Fruit fly (Drosophila melanogaster): Measurements from ENCODE around the gene Spindly.

Gene Spindly

DNA sequence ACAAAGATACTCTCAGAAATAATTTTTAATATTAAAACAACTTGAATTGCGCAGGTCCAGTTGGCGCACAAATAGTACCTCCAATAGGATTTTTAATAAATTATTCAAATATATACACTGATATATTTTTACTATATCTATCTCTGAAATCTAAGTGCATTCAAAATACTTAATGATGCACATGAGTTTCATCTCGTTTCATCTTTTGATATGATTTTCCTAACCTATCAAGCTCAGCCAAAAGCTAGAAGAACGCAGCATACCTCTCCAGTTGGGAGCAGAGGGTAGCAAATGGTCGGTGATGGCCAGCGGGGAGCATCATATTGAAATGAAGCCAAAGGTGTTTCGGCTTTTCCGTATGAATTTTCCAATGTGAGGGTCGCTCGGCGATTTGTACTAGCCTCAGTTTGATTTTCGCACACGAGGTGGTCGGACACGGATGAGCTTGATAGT is 5.4 kb downstream of the Spindly start, which contains the start of gene CG8852 (continued):
- TF ChIP-seq oc (tag; optimal IDR thresholded peaks at IDR 0.05), result no peak
- TF ChIP-seq CG13424 (tag; optimal IDR thresholded peaks at IDR 0.05), result peak; percentile 46
- no peak for TF ChIP-seq CG10462 (GFP tag; optimal IDR thresholded peaks at IDR 0.05)
- peak; percentile 45 for TF ChIP-seq wor (GFP tag; IDR thresholded peaks at IDR 0.05)
- TF ChIP-seq Drgx (GFP tag; IDR thresholded peaks at IDR 0.05), result no peak
- 0 out of 3 replicates have a peak, but pooled peaks have one; percentile 27 for TF ChIP-seq zfh1 (GFP tag; IDR thresholded peaks at IDR 0.05)
- no peak for TF ChIP-seq mam (GFP tag; optimal IDR thresholded peaks at IDR 0.05)
- no peak for TF ChIP-seq Stat92E (GFP tag; optimal IDR thresholded peaks at IDR 0.05)
- no peak for TF ChIP-seq CG13296 (GFP tag; optimal IDR thresholded peaks at IDR 0.05)
- no peak for TF ChIP-seq HLHmδ (GFP tag; optimal IDR thresholded peaks at IDR 0.05)
- no peak for TF ChIP-seq salm (tag; optimal IDR thresholded peaks at IDR 0.05)
- TF ChIP-seq Xbp1 (GFP tag; optimal IDR thresholded peaks at IDR 0.05), result peak; percentile 34
- TF ChIP-seq usp (GFP tag; optimal IDR thresholded peaks at IDR 0.05), result no peak
- TF ChIP-seq CG31224 (GFP tag; IDR thresholded peaks at IDR 0.05), result no peak
- peak; percentile 50; the same call in 1 of the 2 replicates for TF ChIP-seq al (GFP tag; IDR thresholded peaks at IDR 0.05)
- TF ChIP-seq sr (GFP tag; IDR thresholded peaks at IDR 0.05), result no peak
- no peak for TF ChIP-seq CG42726 (GFP tag; IDR thresholded peaks at IDR 0.05; ENCODE audit: partially characterized antibody)
- no peak for TF ChIP-seq Awh (GFP tag; IDR thresholded peaks at IDR 0.05)
- TF ChIP-seq eyg (GFP tag; optimal IDR thresholded peaks at IDR 0.05), result no peak
- TF ChIP-seq CG32767 (GFP tag; IDR thresholded peaks at IDR 0.05), result no peak
- no peak for TF ChIP-seq hkb (optimal IDR thresholded peaks at IDR 0.05)
- peak; percentile 33; the same call in 1 of the 2 replicates for TF ChIP-seq hkb (GFP tag; IDR thresholded peaks at IDR 0.05)
- TF ChIP-seq gro (GFP tag; optimal IDR thresholded peaks at IDR 0.05), result no peak
- no peak for TF ChIP-seq pnt (GFP tag; optimal IDR thresholded peaks at IDR 0.05)
- TF ChIP-seq Dip2 (GFP tag; IDR thresholded peaks at IDR 0.05), result no peak
- 0 out of 3 replicates have a peak, but pooled peaks have one; percentile 29 for TF ChIP-seq ci (GFP tag; IDR thresholded peaks at IDR 0.05)
- TF ChIP-seq odd (GFP tag; optimal IDR thresholded peaks at IDR 0.05), result no peak
- no peak for TF ChIP-seq nerfin-1 (tag; optimal IDR thresholded peaks at IDR 0.05)
- TF ChIP-seq mld (GFP tag; IDR thresholded peaks at IDR 0.05; ENCODE audit: partially characterized antibody), result no peak
- no peak for TF ChIP-seq CG6175 (GFP tag; IDR thresholded peaks at IDR 0.05)
- no peak for TF ChIP-seq CG8478 (optimal IDR thresholded peaks at IDR 0.05)
- TF ChIP-seq ssp (GFP tag; IDR thresholded peaks at IDR 0.05), result no peak
- TF ChIP-seq CG10274 (GFP tag; optimal IDR thresholded peaks at IDR 0.05), result no peak
- no peak for TF ChIP-seq Dfd (GFP tag; optimal IDR thresholded peaks at IDR 0.05)
- TF ChIP-seq CG10543 (GFP tag; optimal IDR thresholded peaks at IDR 0.05), result peak; percentile 44
- no peak for TF ChIP-seq GATAe (GFP tag; conservative IDR thresholded peaks at IDR 0.05)
- 0 out of 2 replicates have a peak, but pooled peaks have one; percentile 34 for TF ChIP-seq E2f2 (GFP tag; IDR thresholded peaks at IDR 0.05)
- TF ChIP-seq CG15269 (tag; optimal IDR thresholded peaks at IDR 0.05), result no peak
- TF ChIP-seq CG12659 (GFP tag; optimal IDR thresholded peaks at IDR 0.05), result no peak
- TF ChIP-seq TFAM (GFP tag; optimal IDR thresholded peaks at IDR 0.05), result no peak
- no peak for TF ChIP-seq Kr (GFP tag; optimal IDR thresholded peaks at IDR 0.05)
- 0 out of 4 replicates have a peak, but pooled peaks have one; percentile 34 for TF ChIP-seq Gug (GFP tag; IDR thresholded peaks at IDR 0.05)
- TF ChIP-seq Oli (tag; optimal IDR thresholded peaks at IDR 0.05), result peak; percentile 51
- no peak for TF ChIP-seq CG15073 (GFP tag; optimal IDR thresholded peaks at IDR 0.05)
- no peak for TF ChIP-seq CG2202 (tag; optimal IDR thresholded peaks at IDR 0.05)
- no peak for TF ChIP-seq CG31365 (tag; optimal IDR thresholded peaks at IDR 0.05)
- no peak for TF ChIP-seq CG33213 (GFP tag; optimal IDR thresholded peaks at IDR 0.05)
- TF ChIP-seq fu2 (GFP tag; optimal IDR thresholded peaks at IDR 0.05), result no peak
- no peak for TF ChIP-seq corto (GFP tag; optimal IDR thresholded peaks at IDR 0.05)
- TF ChIP-seq CG17359 (tag; optimal IDR thresholded peaks at IDR 0.05), result no peak
- TF ChIP-seq zen2 (GFP tag; IDR thresholded peaks at IDR 0.05; ENCODE audit: partially characterized antibody), result no peak
- TF ChIP-seq esg (GFP tag; conservative IDR thresholded peaks at IDR 0.05), result peak; percentile 35; the same call in 1 of the 2 replicates

Measured in whole organism, embryonic.